Worm (Caenorhabditis elegans) whole organism, L2 larva: ENCODE measurements around the gene F16F9.4.
"Not testable (repeated sequence)": the region's sequence is repeated elsewhere in the genome, so short reads cannot be mapped to it uniquely, and the experiment has no call there.

Experiments
- ama-1 ChIP-seq: fragments of 150-350 bp; optimal IDR thresholded peaks from 2 replicates; lab custom pipeline; 2018; ENCODE audit warnings: inconsistent platforms
- lin-39 ChIP-seq: fragments of 150-350 bp; optimal IDR thresholded peaks from 2 replicates; lab custom pipeline; 2014; ENCODE audit warnings: missing biosample characterization, missing genetic modification reagents, missing genetic modification characterization
- nhr-12 ChIP-seq: fragments of 150-350 bp; optimal IDR thresholded peaks from 2 replicates; lab custom pipeline; 2014; ENCODE audit warnings: missing biosample characterization, missing genetic modification characterization

The F16F9.4 gene

DNA sequence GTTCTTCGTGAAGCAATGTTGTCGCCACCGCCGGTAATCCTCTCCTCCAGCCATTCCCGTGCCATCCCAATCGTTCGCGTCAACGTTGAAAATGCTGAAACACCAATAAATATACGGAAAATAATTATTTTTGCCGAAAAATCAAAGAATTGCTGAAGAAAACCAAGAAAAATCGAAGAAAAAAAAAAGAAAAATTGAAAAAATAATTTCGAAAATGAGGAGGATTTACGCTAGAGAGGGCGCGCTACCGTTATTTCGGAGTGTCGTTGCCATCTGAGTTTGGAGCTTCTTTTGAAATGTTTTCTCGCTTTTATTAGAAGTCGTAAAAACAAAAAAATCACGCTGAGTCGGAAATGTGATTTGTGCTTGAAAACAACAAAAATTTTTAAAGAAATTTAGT lies 52.4 kb downstream of the F16F9.4 start, which contains the start of gene F08F1.9:
TSS of gene F08F1.9 (minus strand) at position 101 of the 400 bp plus-strand sequence.
- TF ChIP-seq nhr-12 (tag; lab: Kevin White, UChicago); ama-1 (lab: Kevin White, UChicago); lin-39: not testable (repeated sequence)
